Fruit fly (Drosophila melanogaster) whole organism, embryonic: ENCODE measurements around the gene Sps2.

Experiments
- Abd-B ChIP-seq: fragments of 200-800 bp; sonication (Bioruptor generic); optimal IDR thresholded peaks from 2 replicates; lab custom pipeline; 2018; ENCODE audit warnings: missing biosample characterization, mild to moderate bottlenecking, missing genetic modification characterization, moderate library complexity
- Bgb ChIP-seq: fragments of 200-800 bp; sonication (Bioruptor generic); IDR thresholded peaks from 2 replicates; pipeline ENCODE4 v1.3.6; 2022; ENCODE audit warnings: missing biosample characterization, missing genetic modification characterization; ENCODE audit not compliant: partially characterized antibody
- CG10431 ChIP-seq: fragments of 200-800 bp; sonication (Bioruptor generic); optimal IDR thresholded peaks from 3 replicates; lab custom pipeline; 2018; ENCODE audit warnings: missing biosample characterization, mild to moderate bottlenecking, missing genetic modification characterization
- CG11560 ChIP-seq: fragments of 200-800 bp; sonication (Bioruptor generic); IDR thresholded peaks from 3 replicates; pipeline ENCODE4 v1.3.6; 2022; ENCODE audit warnings: missing biosample characterization, missing genetic modification characterization
- CG12155 ChIP-seq: fragments of 200-800 bp; sonication (Bioruptor generic); optimal IDR thresholded peaks from 3 replicates; lab custom pipeline; 2016; ENCODE audit warnings: missing biosample characterization, missing genetic modification characterization
- CG13123 ChIP-seq: fragments of 200-800 bp; sonication (Bioruptor generic); optimal IDR thresholded peaks from 2 replicates; lab custom pipeline; 2016; ENCODE audit warnings: missing biosample characterization, missing genetic modification characterization
- CG1603 ChIP-seq: fragments of 200-800 bp; sonication (Bioruptor generic); optimal IDR thresholded peaks from 2 replicates; lab custom pipeline; 2019; ENCODE audit warnings: missing biosample characterization, mild to moderate bottlenecking, missing genetic modification characterization, moderate library complexity
- CG16813 ChIP-seq: fragments of 200-800 bp; sonication (Bioruptor generic); IDR thresholded peaks from 3 replicates; pipeline ENCODE4 v1.3.6; 2022; ENCODE audit warnings: missing biosample characterization, missing genetic modification characterization; ENCODE audit not compliant: partially characterized antibody
- CG16815 ChIP-seq: fragments of 200-800 bp; sonication (Bioruptor generic); optimal IDR thresholded peaks from 3 replicates; lab custom pipeline; 2017; ENCODE audit warnings: missing biosample characterization, mild to moderate bottlenecking, missing genetic modification characterization
- CG17912 ChIP-seq: fragments of 200-800 bp; sonication (Bioruptor generic); optimal IDR thresholded peaks from 2 replicates; lab custom pipeline; 2018; ENCODE audit warnings: missing biosample characterization, mild to moderate bottlenecking, missing genetic modification characterization
- CG2120 ChIP-seq: fragments of 200-800 bp; sonication (Bioruptor generic); optimal IDR thresholded peaks from 3 replicates; lab custom pipeline; 2016; ENCODE audit warnings: missing biosample characterization, missing genetic modification characterization
- CG32767 ChIP-seq: fragments of 200-800 bp; sonication (Bioruptor generic); IDR thresholded peaks from 2 replicates; pipeline ENCODE4 v1.3.6; 2022; ENCODE audit warnings: missing biosample characterization, missing genetic modification characterization
- CG4854 ChIP-seq: fragments of 200-800 bp; sonication (Bioruptor generic); optimal IDR thresholded peaks from 2 replicates; lab custom pipeline; 2016; ENCODE audit warnings: missing biosample characterization, missing genetic modification characterization, inconsistent platforms
- CG5245 ChIP-seq: fragments of 200-800 bp; sonication (Bioruptor generic); optimal IDR thresholded peaks from 3 replicates; lab custom pipeline; 2016; ENCODE audit warnings: missing biosample characterization, missing genetic modification characterization
- CG6272 ChIP-seq: fragments of 200-800 bp; sonication (Bioruptor generic); IDR thresholded peaks from 2 replicates; pipeline ENCODE4 v1.3.6; 2022; ENCODE audit warnings: missing biosample characterization, missing genetic modification characterization
- CG8478 ChIP-seq: fragments of >200 bp; optimal IDR thresholded peaks from 2 replicates; lab custom pipeline; 2018
- CG8944 ChIP-seq: fragments of 200-800 bp; sonication (Bioruptor generic); optimal IDR thresholded peaks from 3 replicates; lab custom pipeline; 2016; ENCODE audit warnings: missing biosample characterization, missing genetic modification characterization
- CG9797 ChIP-seq: fragments of 200-800 bp; sonication (Bioruptor generic); optimal IDR thresholded peaks from 3 replicates; lab custom pipeline; 2018; ENCODE audit warnings: missing biosample characterization, mild to moderate bottlenecking, missing genetic modification characterization
- Dek ChIP-seq: fragments of 200-800 bp; sonication (Bioruptor generic); optimal IDR thresholded peaks from 3 replicates; lab custom pipeline; 2019; ENCODE audit warnings: missing biosample characterization, mild to moderate bottlenecking, missing genetic modification characterization, moderate library complexity
- Dip3 ChIP-seq: fragments of 200-800 bp; sonication (Bioruptor generic); optimal IDR thresholded peaks from 3 replicates; lab custom pipeline; 2016; ENCODE audit warnings: missing biosample characterization, missing genetic modification characterization
- Dp ChIP-seq: fragments of 200-800 bp; sonication (Bioruptor generic); optimal IDR thresholded peaks from 2 replicates; lab custom pipeline; 2018; ENCODE audit warnings: missing biosample characterization, mild to moderate bottlenecking, missing genetic modification characterization, moderate library complexity
- Fer1 ChIP-seq: fragments of 200-800 bp; sonication (Bioruptor generic); optimal IDR thresholded peaks from 2 replicates; lab custom pipeline; 2017; ENCODE audit warnings: missing biosample characterization, mild to moderate bottlenecking, missing genetic modification characterization
- Hmx ChIP-seq: fragments of 200-800 bp; sonication (Bioruptor generic); optimal IDR thresholded peaks from 2 replicates; lab custom pipeline; 2016; ENCODE audit warnings: missing biosample characterization, missing genetic modification characterization
- MESR4 ChIP-seq: fragments of 200-800 bp; sonication (Bioruptor generic); optimal IDR thresholded peaks from 2 replicates; lab custom pipeline; 2018; ENCODE audit warnings: missing biosample characterization, mild to moderate bottlenecking, missing genetic modification characterization, moderate library complexity
- Mrtf ChIP-seq: fragments of 200-800 bp; sonication (Bioruptor generic); IDR thresholded peaks from 3 replicates; pipeline ENCODE4 v1.3.6; 2022; ENCODE audit warnings: missing biosample characterization, missing genetic modification characterization
- Ravus ChIP-seq: fragments of 200-800 bp; sonication (Bioruptor generic); IDR thresholded peaks from 2 replicates; pipeline ENCODE4 v1.3.6; 2022; ENCODE audit warnings: missing biosample characterization, missing genetic modification characterization
- Sry-β ChIP-seq: fragments of 200-800 bp; sonication (Bioruptor generic); optimal IDR thresholded peaks from 2 replicates; lab custom pipeline; 2018; ENCODE audit warnings: missing biosample characterization, mild to moderate bottlenecking, missing genetic modification characterization, moderate library complexity
- TFAM ChIP-seq: fragments of 200-800 bp; sonication (Bioruptor generic); optimal IDR thresholded peaks from 2 replicates; lab custom pipeline; 2017; ENCODE audit warnings: missing biosample characterization, missing genetic modification characterization, inconsistent platforms
- ato ChIP-seq: fragments of 200-800 bp; sonication (Bioruptor generic); IDR thresholded peaks from 2 replicates; pipeline ENCODE4 v1.3.6; 2022; ENCODE audit warnings: missing biosample characterization, missing genetic modification characterization; ENCODE audit not compliant: partially characterized antibody
- dimm ChIP-seq: fragments of 200-800 bp; sonication (Bioruptor generic); IDR thresholded peaks from 2 replicates; pipeline ENCODE4 v1.3.6; 2022; ENCODE audit warnings: missing biosample characterization, missing genetic modification characterization
- en ChIP-seq: fragments of 200-800 bp; sonication (Bioruptor generic); optimal IDR thresholded peaks from 2 replicates; lab custom pipeline; 2016; ENCODE audit warnings: missing biosample characterization, missing genetic modification characterization
- gce ChIP-seq: fragments of 200-800 bp; sonication (Bioruptor generic); IDR thresholded peaks from 3 replicates; pipeline ENCODE4 v1.3.6; 2022; ENCODE audit warnings: missing biosample characterization, missing genetic modification characterization
- gfzf ChIP-seq: fragments of 200-800 bp; sonication (Bioruptor generic); optimal IDR thresholded peaks from 2 replicates; lab custom pipeline; 2016; ENCODE audit warnings: missing biosample characterization, mild to moderate bottlenecking, missing genetic modification characterization, moderate library complexity
- gro ChIP-seq: fragments of 200-800 bp; sonication (Bioruptor generic); optimal IDR thresholded peaks from 2 replicates; lab custom pipeline; 2016; ENCODE audit warnings: missing biosample characterization, missing genetic modification characterization
- hb ChIP-seq: fragments of 200-800 bp; sonication (Bioruptor generic); IDR thresholded peaks from 3 replicates; pipeline ENCODE4 v1.3.6; 2022; ENCODE audit warnings: missing biosample characterization, missing genetic modification characterization; ENCODE audit not compliant: partially characterized antibody
- ken ChIP-seq: fragments of 200-800 bp; sonication (Bioruptor generic); IDR thresholded peaks from 3 replicates; pipeline ENCODE4 v1.3.6; 2022; ENCODE audit warnings: missing biosample characterization, missing genetic modification characterization
- lilli ChIP-seq: fragments of 200-800 bp; sonication (Bioruptor generic); optimal IDR thresholded peaks from 3 replicates; lab custom pipeline; 2016; ENCODE audit warnings: missing biosample characterization, missing genetic modification characterization
- lov ChIP-seq, 2 experiments: fragments of 200-800 bp in 1 of 2; fragments of >200 bp in 1 of 2; sonication (Bioruptor generic) in 1 of 2; IDR thresholded peaks in 1 of 2; optimal IDR thresholded peaks in 1 of 2; 2 replicates in 1 of 2; 3 replicates in 1 of 2; pipeline versions ENCODE4 v1.3.6 to Lab custom; 2017 to 2022; ENCODE audit warnings: missing biosample characterization in 1 of 2, missing genetic modification characterization in 1 of 2
- luna ChIP-seq: fragments of 200-800 bp; sonication (Bioruptor generic); optimal IDR thresholded peaks from 2 replicates; lab custom pipeline; 2016; ENCODE audit warnings: missing biosample characterization, missing genetic modification characterization
- sc ChIP-seq, 3 experiments: fragments of >200 bp in 2 of 3; fragments of 200-800 bp in 1 of 3; sonication (Bioruptor generic) in 1 of 3; optimal IDR thresholded peaks; 2 replicates in 2 of 3; 3 replicates in 1 of 3; lab custom pipeline; 2017; ENCODE audit warnings: mild to moderate bottlenecking in 1 of 3, missing biosample characterization in 1 of 3, missing genetic modification characterization in 1 of 3, missing genetic modification reagents in 1 of 3
- sens ChIP-seq: fragments of 200-800 bp; sonication (Bioruptor generic); peaks from one replicate; lab custom pipeline; 2016; ENCODE audit warnings: missing biosample characterization, missing genetic modification characterization
- slbo ChIP-seq: fragments of 200-800 bp; sonication (Bioruptor generic); IDR thresholded peaks from 2 replicates; pipeline ENCODE4 v1.3.6; 2022; ENCODE audit warnings: missing biosample characterization, missing genetic modification characterization
- tio ChIP-seq: fragments of 200-800 bp; sonication (Bioruptor generic); optimal IDR thresholded peaks from 2 replicates; lab custom pipeline; 2017; ENCODE audit warnings: missing biosample characterization, missing genetic modification characterization, inconsistent platforms
- unc-4 ChIP-seq: fragments of 200-800 bp; sonication (Bioruptor generic); IDR thresholded peaks from 2 replicates; pipeline ENCODE4 v1.3.6; 2022; ENCODE audit warnings: missing biosample characterization, missing genetic modification characterization; ENCODE audit not compliant: partially characterized antibody

Gene Sps2

DNA sequence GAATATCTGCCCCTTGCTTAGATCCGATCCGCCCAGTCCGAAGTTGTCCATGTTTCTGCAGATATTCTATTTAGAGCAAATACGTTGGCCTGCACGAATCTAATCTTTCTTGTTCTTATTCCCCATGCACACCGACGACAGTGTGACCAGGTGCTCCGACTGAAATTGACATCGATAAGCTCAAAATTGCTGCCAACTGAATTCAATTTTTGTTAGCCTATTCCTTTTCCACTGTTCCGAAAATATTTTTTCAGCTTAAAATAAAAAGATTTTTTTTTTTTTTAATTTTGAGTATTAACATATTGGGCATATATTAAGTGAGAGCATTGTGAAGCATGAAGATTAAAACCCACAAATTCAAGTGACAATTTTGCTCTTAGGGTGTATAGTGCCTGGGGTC, 38.6 kb upstream of the Sps2 start, which contains the start of gene nmd (continued):
- TF ChIP-seq lilli (GFP tag; lab: Kevin White, UChicago), result peak; percentile 28
- TF ChIP-seq Dek (tag; lab: Kevin White, UChicago), result peak; percentile 48
- TF ChIP-seq CG2120 (GFP tag; lab: Kevin White, UChicago), result peak; percentile 33
- peak; percentile 35; the same call in 1 of the 2 replicates for TF ChIP-seq slbo (GFP tag; lab: Robert Waterston, UW)
- TF ChIP-seq Mrtf (GFP tag; lab: Robert Waterston, UW), result no peak
- TF ChIP-seq CG9797 (GFP tag; lab: Kevin White, UChicago), result peak; percentile 71
- TF ChIP-seq CG13123 (GFP tag; lab: Kevin White, UChicago), result no peak
- peak; percentile 50; the same call in 1 of the 3 replicates for TF ChIP-seq CG16813 (GFP tag; lab: Robert Waterston, UW)
- TF ChIP-seq en, result no peak
- TF ChIP-seq CG17912 (GFP tag; lab: Kevin White, UChicago), result no peak
- 0 out of 3 replicates have a peak, but pooled peaks have one; percentile 9 for TF ChIP-seq ken (GFP tag; lab: Robert Waterston, UW)
- peak; percentile 53; the same call in 1 of the 2 replicates for TF ChIP-seq Bgb (GFP tag; lab: Robert Waterston, UW)
- TF ChIP-seq MESR4 (GFP tag; lab: Kevin White, UChicago), result peak; percentile 77
- no peak for TF ChIP-seq lov (optimal IDR thresholded peaks at IDR 0.05; lab: Kevin White, UChicago)
- no peak for TF ChIP-seq lov (GFP tag; IDR thresholded peaks at IDR 0.05; lab: Robert Waterston, UW)
- no peak for TF ChIP-seq CG6272

DNA sequence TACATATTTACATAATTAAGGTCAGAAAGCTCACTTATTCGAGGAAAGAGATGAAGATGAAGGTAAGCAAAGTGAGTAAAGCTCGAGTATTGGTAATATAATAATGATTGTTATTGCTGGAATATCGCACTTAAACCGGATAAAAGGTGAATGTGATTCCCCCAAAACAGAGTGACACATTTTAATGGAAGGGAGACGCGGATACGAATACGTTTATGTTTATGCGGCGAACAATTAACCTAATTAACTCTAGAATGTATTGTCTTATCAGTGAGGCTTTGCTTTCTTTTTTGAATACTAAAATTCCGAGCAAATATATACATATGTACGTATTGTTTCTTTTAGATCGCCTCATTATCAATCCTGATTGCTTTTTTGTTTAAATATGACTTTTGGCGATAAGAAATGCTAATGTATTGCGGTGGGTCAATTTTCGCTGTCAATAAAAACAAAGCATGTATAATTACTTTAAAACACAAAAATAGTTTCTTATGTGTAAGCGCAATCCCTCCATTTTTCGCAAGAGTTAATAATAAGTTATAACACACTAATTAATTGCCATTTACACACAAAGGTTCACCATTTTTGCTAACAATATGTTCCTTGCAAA, 36.8 kb upstream of the Sps2 start:
- TF ChIP-seq Fer1 (GFP tag; lab: Kevin White, UChicago) (no peak), gro (GFP tag; lab: Kevin White, UChicago) (no peak), Sry-β (no peak), sens (GFP tag; lab: Kevin White, UChicago) (peak; percentile 42)
- TF ChIP-seq, all 482 proteins: peak for 1

DNA sequence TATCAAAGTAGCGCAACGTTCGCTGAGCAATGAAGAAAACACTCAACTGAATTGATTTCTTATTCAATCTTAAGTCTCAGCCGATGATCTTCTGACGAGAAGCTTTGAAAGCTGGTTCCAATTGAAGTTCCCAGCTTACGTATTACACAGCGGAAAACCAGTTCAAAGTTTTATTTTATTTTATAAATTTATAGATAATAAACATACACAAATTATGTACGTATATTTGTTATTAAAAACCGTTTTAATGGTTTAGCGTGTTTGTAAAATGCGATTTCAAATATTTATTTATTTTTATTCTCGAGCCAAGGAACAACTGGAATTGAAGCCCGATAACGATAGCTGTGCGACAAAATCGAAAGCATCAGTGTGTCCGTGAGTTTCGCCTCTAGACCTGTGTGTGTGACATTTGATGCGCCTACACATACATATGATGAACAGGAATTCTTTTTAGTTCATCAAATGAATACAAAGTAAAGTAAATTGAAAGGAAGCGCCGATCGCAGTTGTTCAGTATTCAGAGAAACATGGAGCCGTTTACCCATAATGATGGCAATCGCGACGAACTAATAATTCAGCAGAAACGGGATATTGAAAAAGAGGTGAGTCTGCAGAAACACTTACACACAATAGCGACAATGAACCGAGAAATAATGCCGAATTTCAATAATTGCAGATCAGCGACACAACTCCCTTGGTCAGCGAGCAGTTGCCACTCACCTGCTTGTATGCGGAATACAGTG, 35.7 kb upstream of the Sps2 start, which contains the start of the genes CG5390 and CG4968:
TSS of gene CG5390 (minus strand) at position 77 of the 743 bp plus-strand sequence.
TSS of gene CG4968 (plus strand) at position 405 of the 743 bp plus-strand sequence.
- TF ChIP-seq slbo (GFP tag; lab: Robert Waterston, UW) (peak; percentile 77), CG1603 (tag; lab: Kevin White, UChicago) (peak; percentile 71), ato (GFP tag; lab: Robert Waterston, UW) (peak; percentile 27; the same call in 1 of the 2 replicates), gfzf (peak; percentile 33), CG4854 (GFP tag; lab: Kevin White, UChicago) (no peak), sc (optimal IDR thresholded peaks at IDR 0.05; lab: Kevin White, UChicago) (no peak), sc (GFP tag; optimal IDR thresholded peaks at IDR 0.05; lab: Kevin White, UChicago) (peak; percentile 28), TFAM (no peak), gce (GFP tag; lab: Robert Waterston, UW) (peak; percentile 53; the same call in 1 of the 3 replicates), CG8944 (GFP tag; lab: Kevin White, UChicago) (no peak), CG16815 (GFP tag; lab: Kevin White, UChicago) (peak; percentile 12), CG32767 (GFP tag; lab: Robert Waterston, UW) (0 out of 2 replicates have a peak, but pooled peaks have one; percentile 52), CG8478 (lab: Kevin White, UChicago) (no peak), Hmx (no peak), CG5245 (GFP tag; lab: Kevin White, UChicago) (no peak), CG2120 (GFP tag; lab: Kevin White, UChicago) (peak; percentile 75), tio (GFP tag; lab: Kevin White, UChicago) (peak; percentile 22), dimm (GFP tag; lab: Robert Waterston, UW) (no peak), Dip3 (GFP tag; lab: Kevin White, UChicago) (peak; percentile 2), CG10431 (GFP tag; lab: Kevin White, UChicago) (peak; percentile 39), CG11560 (no peak), CG6272 (no peak), unc-4 (GFP tag; lab: Robert Waterston, UW) (peak; percentile 50), Dp (GFP tag; lab: Kevin White, UChicago) (peak; percentile 58), hb (no peak), Abd-B (no peak), luna (GFP tag; lab: Kevin White, UChicago) (no peak), CG12155 (GFP tag; lab: Kevin White, UChicago) (peak; percentile 67), Ravus (no peak)
